Worm (Caenorhabditis elegans) whole organism, L3 larva: ENCODE measurements around the gene Y57G11C.46.

Experiments
- R02D3.7 ChIP-seq: fragments of 150-350 bp; optimal IDR thresholded peaks from 2 replicates; lab custom pipeline; 2014; ENCODE audit warnings: missing biosample characterization, missing genetic modification characterization
- ceh-82 ChIP-seq: fragments of 150-350 bp; optimal IDR thresholded peaks from 2 replicates; lab custom pipeline; 2014; ENCODE audit warnings: missing biosample characterization, missing genetic modification characterization
- elt-1 ChIP-seq: fragments of 150-350 bp; optimal IDR thresholded peaks from 2 replicates; lab custom pipeline; 2014; ENCODE audit warnings: missing biosample characterization, missing genetic modification characterization
- lin-15B ChIP-seq: fragments of 150-350 bp; optimal IDR thresholded peaks from 2 replicates; lab custom pipeline; 2014; ENCODE audit warnings: missing biosample characterization, missing genetic modification characterization
- lin-39 ChIP-seq: fragments of 150-350 bp; optimal IDR thresholded peaks from 2 replicates; lab custom pipeline; 2018; ENCODE audit warnings: missing biosample characterization, missing genetic modification reagents, missing genetic modification characterization
- lsy-12 ChIP-seq: sonication (generic microtip); optimal IDR thresholded peaks from 2 replicates; lab custom pipeline; 2016; ENCODE audit warnings: mild to moderate bottlenecking, missing genetic modification characterization, missing compliant biosample characterization
- nhr-11 ChIP-seq: fragments of 150-350 bp; optimal IDR thresholded peaks from 2 replicates; lab custom pipeline; 2014; ENCODE audit warnings: missing biosample characterization, missing genetic modification characterization
- nhr-23 ChIP-seq: fragments of 150-350 bp; optimal IDR thresholded peaks from 2 replicates; lab custom pipeline; 2014; ENCODE audit warnings: missing biosample characterization, missing genetic modification reagents, missing genetic modification characterization
- nhr-76 ChIP-seq: fragments of 150-350 bp; sonication (generic microtip); optimal IDR thresholded peaks from 5 replicates; lab custom pipeline; 2014; ENCODE audit warnings: missing biosample characterization, missing genetic modification characterization
- tbx-2 ChIP-seq: sonication (generic microtip); optimal IDR thresholded peaks from 2 replicates; lab custom pipeline; 2016; ENCODE audit warnings: mild to moderate bottlenecking, missing genetic modification characterization, missing compliant biosample characterization
- unc-62 ChIP-seq: fragments of 150-350 bp; sonication (generic microtip); optimal IDR thresholded peaks from 4 replicates; lab custom pipeline; 2014; ENCODE audit warnings: missing biosample characterization, missing genetic modification reagents, missing genetic modification characterization
- ztf-4 ChIP-seq: fragments of 150-350 bp; optimal IDR thresholded peaks from 2 replicates; lab custom pipeline; 2014; ENCODE audit warnings: missing biosample characterization, missing genetic modification characterization

ce11 chrIV:14765336-14765735 is 50.9 kb downstream of the Y57G11C.46 start, which contains the start of gene Y57G11C.5:
- no peak for TF ChIP-seq ztf-4 (tag; lab: Kevin White, UChicago)
- no peak for TF ChIP-seq nhr-11 (tag; lab: Kevin White, UChicago)
- no peak for TF ChIP-seq nhr-23 (tag; lab: Kevin White, UChicago)
- no peak for TF ChIP-seq R02D3.7 (tag; lab: Kevin White, UChicago)
- TF ChIP-seq tbx-2 (tag; lab: Kevin White, UChicago), result no peak
- no peak for TF ChIP-seq elt-1 (tag; lab: Kevin White, UChicago)
- no peak for TF ChIP-seq unc-62 (GFP tag; lab: Kevin White, UChicago)
- no peak for TF ChIP-seq nhr-76 (tag; lab: Kevin White, UChicago)
- no peak for TF ChIP-seq ceh-82 (tag; lab: Kevin White, UChicago)
- TF ChIP-seq lsy-12 (tag; lab: Kevin White, UChicago), result no peak
- TF ChIP-seq lin-39 (tag; lab: Kevin White, UChicago), result no peak
- TF ChIP-seq lin-15B, result no peak
